Worm (Caenorhabditis elegans): ENCODE data around the gene myo-2.

myo-2 gene

ce11 chrX:12425427-12425826 lies 42.4 kb upstream of the myo-2 start, which contains the start of gene T24D3.2 (continued):
- TF ChIP-seq Y116A8C.19 (tag; optimal IDR thresholded peaks at IDR 0.05; ENCODE audit: borderline replicate concordance) (no peak), nhr-237 (tag; optimal IDR thresholded peaks at IDR 0.05) (no peak), unc-130 (tag; optimal IDR thresholded peaks at IDR 0.05) (no peak), swsn-7 (tag; optimal IDR thresholded peaks at IDR 0.05) (no peak), nhr-20 (tag; optimal IDR thresholded peaks at IDR 0.05) (peak; percentile 68), nhr-90 (tag; optimal IDR thresholded peaks at IDR 0.05; ENCODE audit: poor library complexity) (peak; percentile 36), mep-1 (tag; optimal IDR thresholded peaks at IDR 0.05) (no peak), fkh-8 (tag; optimal IDR thresholded peaks at IDR 0.05) (no peak), nhr-11 (tag; optimal IDR thresholded peaks at IDR 0.05) (no peak), grh-1 (GFP tag; IDR thresholded peaks at IDR 0.05) (no peak), sptf-1 (tag; optimal IDR thresholded peaks at IDR 0.05) (no peak), nhr-71 (tag; optimal IDR thresholded peaks at IDR 0.05) (peak; percentile 72), C04F5.9 (tag; optimal IDR thresholded peaks at IDR 0.05) (no peak), tbx-2 (tag; optimal IDR thresholded peaks at IDR 0.05) (peak; percentile 66), ztf-11 (tag; optimal IDR thresholded peaks at IDR 0.05) (no peak), aha-1 (tag; optimal IDR thresholded peaks at IDR 0.05) (no peak), jun-1 (tag; optimal IDR thresholded peaks at IDR 0.05) (no peak), lin-14 (GFP tag; optimal IDR thresholded peaks at IDR 0.05) (peak; percentile 62), ceh-82 (tag; optimal IDR thresholded peaks at IDR 0.05) (no peak), fkh-10 (GFP tag; optimal IDR thresholded peaks at IDR 0.05) (no peak), nhr-77 (tag; optimal IDR thresholded peaks at IDR 0.05) (no peak), C16A3.4 (tag; optimal IDR thresholded peaks at IDR 0.05) (no peak), elt-2 (tag; optimal IDR thresholded peaks at IDR 0.05) (no peak), hlh-17 (GFP tag; optimal IDR thresholded peaks at IDR 0.05; ENCODE audit: borderline replicate concordance) (no peak), nhr-76 (tag; optimal IDR thresholded peaks at IDR 0.05) (no peak), aly-2 (tag; optimal IDR thresholded peaks at IDR 0.05) (no peak), C34B4.2 (tag; optimal IDR thresholded peaks at IDR 0.05) (no peak), ztf-4 (tag; optimal IDR thresholded peaks at IDR 0.05) (no peak), fkh-4 (tag; optimal IDR thresholded peaks at IDR 0.05; ENCODE audit: borderline replicate concordance) (no peak), skn-1 (tag; optimal IDR thresholded peaks at IDR 0.05) (no peak), ceh-8 (GFP tag; optimal IDR thresholded peaks at IDR 0.05) (no peak), lin-39 (tag; optimal IDR thresholded peaks at IDR 0.05) (no peak), unc-30 (tag; optimal IDR thresholded peaks at IDR 0.05) (no peak), snpc-4 (tag; optimal IDR thresholded peaks at IDR 0.05) (no peak), blmp-1 (tag; optimal IDR thresholded peaks at IDR 0.05) (peak; percentile 83), nhr-19 (GFP tag; conservative IDR thresholded peaks at IDR 0.05) (peak; percentile 34), nhr-84 (tag; optimal IDR thresholded peaks at IDR 0.05) (no peak), pag-3 (tag; optimal IDR thresholded peaks at IDR 0.05; ENCODE audit: borderline replicate concordance, insufficient read depth) (no peak), hpl-2 (GFP tag; optimal IDR thresholded peaks at IDR 0.05) (no peak), F16B12.6 (tag; optimal IDR thresholded peaks at IDR 0.05) (no peak), xbp-1 (tag; optimal IDR thresholded peaks at IDR 0.05) (no peak), lin-15B (tag; optimal IDR thresholded peaks at IDR 0.05) (no peak), nhr-28 (tag; optimal IDR thresholded peaks at IDR 0.05) (no peak), tlp-1 (tag; optimal IDR thresholded peaks at IDR 0.05) (no peak), ceh-90 (tag; optimal IDR thresholded peaks at IDR 0.05) (no peak), elt-3 (tag; optimal IDR thresholded peaks at IDR 0.05) (peak in 5 of 6 experiments; percentile 41 to 78 (median 66)), ceh-63 (GFP tag; optimal IDR thresholded peaks at IDR 0.05) (no peak)

All from whole organism, L1 larva.